Fruit fly (Drosophila melanogaster) whole organism, embryonic: Measurements from ENCODE around the gene trbl.

ENCODE experiments used
- BEAF-32 ChIP-seq: fragments of 200-800 bp; sonication (Bioruptor generic); optimal IDR thresholded peaks from 3 replicates; lab custom pipeline; 2017; ENCODE audit warnings: missing biosample characterization, missing genetic modification characterization, mild to moderate bottlenecking, moderate library complexity, missing genetic modification reagents
- Bgb ChIP-seq: fragments of 200-800 bp; sonication (Bioruptor generic); IDR thresholded peaks from 2 replicates; pipeline ENCODE4 v1.3.6; 2022; ENCODE audit warnings: missing biosample characterization, missing genetic modification characterization; ENCODE audit not compliant: partially characterized antibody
- BtbVII ChIP-seq: fragments of 200-800 bp; sonication (Bioruptor generic); optimal IDR thresholded peaks from 3 replicates; lab custom pipeline; 2017; ENCODE audit warnings: missing biosample characterization, mild to moderate bottlenecking, missing genetic modification characterization
- CG1024 ChIP-seq: fragments of 200-800 bp; sonication (Bioruptor generic); IDR thresholded peaks from 2 replicates; pipeline ENCODE4 v1.3.6; 2022; ENCODE audit warnings: missing biosample characterization, missing genetic modification characterization
- CG10267 ChIP-seq: fragments of 200-800 bp; sonication (Bioruptor generic); optimal IDR thresholded peaks from 2 replicates; lab custom pipeline; 2018; ENCODE audit warnings: missing biosample characterization, mild to moderate bottlenecking, missing genetic modification characterization, moderate library complexity
- CG10565 ChIP-seq: fragments of 200-800 bp; sonication (Bioruptor generic); optimal IDR thresholded peaks from 3 replicates; lab custom pipeline; 2016; ENCODE audit warnings: missing biosample characterization, mild to moderate bottlenecking, missing genetic modification characterization
- CG11398 ChIP-seq: fragments of 200-800 bp; sonication (Bioruptor generic); optimal IDR thresholded peaks from 2 replicates; lab custom pipeline; 2016; ENCODE audit warnings: missing biosample characterization, missing genetic modification characterization
- CG12659 ChIP-seq: fragments of 200-800 bp; sonication (Bioruptor generic); optimal IDR thresholded peaks from 3 replicates; lab custom pipeline; 2017; ENCODE audit warnings: mild to moderate bottlenecking, missing biosample characterization, missing genetic modification reagents, missing genetic modification characterization
- CG13775 ChIP-seq: fragments of 200-800 bp; sonication (Bioruptor generic); optimal IDR thresholded peaks from 3 replicates; lab custom pipeline; 2017; ENCODE audit warnings: missing biosample characterization, mild to moderate bottlenecking, missing genetic modification characterization
- CG16815 ChIP-seq: fragments of 200-800 bp; sonication (Bioruptor generic); optimal IDR thresholded peaks from 3 replicates; lab custom pipeline; 2017; ENCODE audit warnings: missing biosample characterization, mild to moderate bottlenecking, missing genetic modification characterization
- CG17328 ChIP-seq: fragments of 200-800 bp; sonication (Bioruptor generic); IDR thresholded peaks from 2 replicates; pipeline ENCODE4 v1.3.6; 2022; ENCODE audit warnings: missing biosample characterization, missing genetic modification characterization
- CG18764 ChIP-seq: fragments of 200-800 bp; sonication (Bioruptor generic); optimal IDR thresholded peaks from 3 replicates; lab custom pipeline; 2016; ENCODE audit warnings: missing biosample characterization, missing genetic modification characterization
- CG2199 ChIP-seq: fragments of 200-800 bp; sonication (Bioruptor generic); IDR thresholded peaks from 3 replicates; pipeline ENCODE4 v1.3.6; 2022; ENCODE audit warnings: missing biosample characterization, missing genetic modification characterization
- CG30020 ChIP-seq: fragments of 200-800 bp; optimal IDR thresholded peaks from 2 replicates; lab custom pipeline; 2019; ENCODE audit warnings: missing biosample characterization, mild to moderate bottlenecking, missing genetic modification characterization, moderate library complexity
- CG30403 ChIP-seq: fragments of 200-800 bp; sonication (Bioruptor generic); optimal IDR thresholded peaks from 3 replicates; lab custom pipeline; 2016; ENCODE audit warnings: missing biosample characterization, missing genetic modification characterization
- CG4617 ChIP-seq: fragments of 200-800 bp; sonication (Bioruptor generic); optimal IDR thresholded peaks from 3 replicates; lab custom pipeline; 2016; ENCODE audit warnings: missing biosample characterization, missing genetic modification characterization, borderline replicate concordance
- CG5180 ChIP-seq: fragments of 200-800 bp; sonication (Bioruptor generic); optimal IDR thresholded peaks from 3 replicates; lab custom pipeline; 2017; ENCODE audit warnings: missing biosample characterization, missing genetic modification characterization, mild to moderate bottlenecking, moderate library complexity, missing genetic modification reagents
- CG8478 ChIP-seq: fragments of >200 bp; optimal IDR thresholded peaks from 2 replicates; lab custom pipeline; 2018
- CG8924 ChIP-seq: fragments of 200-800 bp; optimal IDR thresholded peaks from 3 replicates; lab custom pipeline; 2019; ENCODE audit warnings: missing biosample characterization, mild to moderate bottlenecking, missing genetic modification characterization, moderate library complexity
- CG8944 ChIP-seq: fragments of 200-800 bp; sonication (Bioruptor generic); optimal IDR thresholded peaks from 3 replicates; lab custom pipeline; 2016; ENCODE audit warnings: missing biosample characterization, missing genetic modification characterization
- CTCF ChIP-seq: fragments of 200-800 bp; sonication (Bioruptor generic); optimal IDR thresholded peaks from 2 replicates; lab custom pipeline; 2017; ENCODE audit warnings: missing biosample characterization, mild to moderate bottlenecking, missing genetic modification characterization, moderate library complexity
- Doc2 ChIP-seq: fragments of 200-800 bp; sonication (Bioruptor generic); IDR thresholded peaks from 2 replicates; pipeline ENCODE4 v1.3.6; 2022; ENCODE audit warnings: missing biosample characterization, missing genetic modification characterization
- Dp ChIP-seq: fragments of 200-800 bp; sonication (Bioruptor generic); optimal IDR thresholded peaks from 2 replicates; lab custom pipeline; 2018; ENCODE audit warnings: missing biosample characterization, mild to moderate bottlenecking, missing genetic modification characterization, moderate library complexity
- GATAe ChIP-seq: fragments of 200-800 bp; sonication (Bioruptor generic); conservative IDR thresholded peaks from 2 replicates; pipeline ENCODE4 v1.3.6; 2022; ENCODE audit warnings: missing biosample characterization, missing genetic modification characterization
- Hmx ChIP-seq: fragments of 200-800 bp; sonication (Bioruptor generic); optimal IDR thresholded peaks from 2 replicates; lab custom pipeline; 2016; ENCODE audit warnings: missing biosample characterization, missing genetic modification characterization
- Lhr ChIP-seq: fragments of 200-800 bp; sonication (Bioruptor generic); optimal IDR thresholded peaks from 3 replicates; lab custom pipeline; 2017; ENCODE audit warnings: mild to moderate bottlenecking, missing biosample characterization, missing genetic modification reagents, missing genetic modification characterization
- NK7.1 ChIP-seq: fragments of 200-800 bp; sonication (Bioruptor generic); optimal IDR thresholded peaks from 3 replicates; lab custom pipeline; 2016; ENCODE audit warnings: missing biosample characterization, missing genetic modification characterization
- PHDP ChIP-seq: fragments of 200-800 bp; sonication (Bioruptor generic); optimal IDR thresholded peaks from 3 replicates; lab custom pipeline; 2018; ENCODE audit warnings: missing biosample characterization, mild to moderate bottlenecking, missing genetic modification characterization, moderate library complexity
- YL-1 ChIP-seq: fragments of 200-800 bp; sonication (Bioruptor generic); optimal IDR thresholded peaks from 3 replicates; lab custom pipeline; 2017; ENCODE audit warnings: missing biosample characterization, mild to moderate bottlenecking, missing genetic modification characterization
- bbx ChIP-seq: fragments of 200-800 bp; sonication (Bioruptor generic); IDR thresholded peaks from 2 replicates; pipeline ENCODE4 v1.3.6; 2022; ENCODE audit warnings: missing biosample characterization, missing genetic modification characterization; ENCODE audit not compliant: partially characterized antibody
- caup ChIP-seq: fragments of 200-800 bp; sonication (Bioruptor generic); optimal IDR thresholded peaks from 3 replicates; lab custom pipeline; 2017; ENCODE audit warnings: missing biosample characterization, mild to moderate bottlenecking, missing genetic modification characterization, moderate library complexity; ENCODE audit not compliant: severe bottlenecking
- crol ChIP-seq: fragments of 200-800 bp; sonication (Bioruptor generic); IDR thresholded peaks from 2 replicates; pipeline ENCODE4 v1.3.6; 2022; ENCODE audit warnings: missing biosample characterization, missing genetic modification characterization
- danr ChIP-seq: fragments of 200-800 bp; sonication (Bioruptor generic); IDR thresholded peaks from 2 replicates; pipeline ENCODE4 v1.3.6; 2022; ENCODE audit warnings: missing biosample characterization, missing genetic modification characterization
- esg ChIP-seq: fragments of 200-800 bp; sonication (Bioruptor generic); conservative IDR thresholded peaks from 2 replicates; pipeline ENCODE4 v1.3.6; 2022; ENCODE audit warnings: missing biosample characterization, missing genetic modification characterization
- fd102C ChIP-seq: fragments of 200-800 bp; sonication (Bioruptor generic); optimal IDR thresholded peaks from 2 replicates; lab custom pipeline; 2018; ENCODE audit warnings: missing biosample characterization, mild to moderate bottlenecking, missing genetic modification characterization, moderate library complexity
- hb ChIP-seq: fragments of 200-800 bp; sonication (Bioruptor generic); IDR thresholded peaks from 3 replicates; pipeline ENCODE4 v1.3.6; 2022; ENCODE audit warnings: missing biosample characterization, missing genetic modification characterization; ENCODE audit not compliant: partially characterized antibody
- hbn ChIP-seq: fragments of 200-800 bp; sonication (Bioruptor generic); IDR thresholded peaks from 2 replicates; pipeline ENCODE4 v1.3.6; 2022; ENCODE audit warnings: missing biosample characterization, missing genetic modification characterization; ENCODE audit not compliant: partially characterized antibody
- knrl ChIP-seq: fragments of 200-800 bp; sonication (Bioruptor generic); IDR thresholded peaks from 3 replicates; pipeline ENCODE4 v1.3.6; 2022; ENCODE audit warnings: missing biosample characterization, missing genetic modification characterization; ENCODE audit not compliant: partially characterized antibody
- nerfin-2 ChIP-seq: fragments of 200-800 bp; sonication (Bioruptor generic); IDR thresholded peaks from 2 replicates; pipeline ENCODE4 v1.3.6; 2022; ENCODE audit warnings: missing biosample characterization, missing genetic modification characterization; ENCODE audit not compliant: partially characterized antibody
- pb ChIP-seq: fragments of 200-800 bp; sonication (Bioruptor generic); optimal IDR thresholded peaks from 3 replicates; lab custom pipeline; 2016; ENCODE audit warnings: missing biosample characterization, missing genetic modification characterization
- row ChIP-seq: fragments of 200-800 bp; sonication (Bioruptor generic); IDR thresholded peaks from 3 replicates; pipeline ENCODE4 v1.3.6; 2022; ENCODE audit warnings: missing biosample characterization, missing genetic modification characterization
- scrt ChIP-seq: fragments of 200-800 bp; sonication (Bioruptor generic); optimal IDR thresholded peaks from 2 replicates; lab custom pipeline; 2018; ENCODE audit warnings: missing biosample characterization, mild to moderate bottlenecking, missing genetic modification characterization, moderate library complexity
- sima ChIP-seq: fragments of 200-800 bp; sonication (Bioruptor generic); optimal IDR thresholded peaks from 2 replicates; lab custom pipeline; 2016; ENCODE audit warnings: missing biosample characterization, missing genetic modification characterization
- sug ChIP-seq: fragments of 200-800 bp; optimal IDR thresholded peaks from 2 replicates; lab custom pipeline; 2019; ENCODE audit warnings: missing biosample characterization, mild to moderate bottlenecking, missing genetic modification characterization, moderate library complexity
- tll ChIP-seq, 2 experiments: fragments of 200-800 bp in 1 of 2; fragments of >200 bp in 1 of 2; sonication (Bioruptor generic) in 1 of 2; optimal IDR thresholded peaks; 2 replicates each; lab custom pipeline; 2017 to 2019; ENCODE audit warnings: missing biosample characterization in 2 of 2, missing genetic modification characterization in 2 of 2, mild to moderate bottlenecking in 1 of 2, moderate library complexity in 1 of 2
- trem ChIP-seq: fragments of 200-800 bp; optimal IDR thresholded peaks from 3 replicates; lab custom pipeline; 2019; ENCODE audit warnings: missing biosample characterization, mild to moderate bottlenecking, missing genetic modification characterization, moderate library complexity
- wor ChIP-seq: fragments of 200-800 bp; sonication (Bioruptor generic); IDR thresholded peaks from 2 replicates; pipeline ENCODE4 v1.3.6; 2022; ENCODE audit warnings: missing biosample characterization, missing genetic modification characterization
- yki ChIP-seq: fragments of >200 bp; optimal IDR thresholded peaks from 3 replicates; lab custom pipeline; 2018
- zen ChIP-seq: fragments of 200-800 bp; sonication (Bioruptor generic); optimal IDR thresholded peaks from 3 replicates; lab custom pipeline; 2018; ENCODE audit warnings: missing biosample characterization, mild to moderate bottlenecking, missing genetic modification characterization, moderate library complexity
- zfh2 ChIP-seq: fragments of 200-800 bp; sonication (Bioruptor generic); optimal IDR thresholded peaks from 2 replicates; lab custom pipeline; 2016; ENCODE audit warnings: missing biosample characterization, missing genetic modification characterization

trbl gene

DNA sequence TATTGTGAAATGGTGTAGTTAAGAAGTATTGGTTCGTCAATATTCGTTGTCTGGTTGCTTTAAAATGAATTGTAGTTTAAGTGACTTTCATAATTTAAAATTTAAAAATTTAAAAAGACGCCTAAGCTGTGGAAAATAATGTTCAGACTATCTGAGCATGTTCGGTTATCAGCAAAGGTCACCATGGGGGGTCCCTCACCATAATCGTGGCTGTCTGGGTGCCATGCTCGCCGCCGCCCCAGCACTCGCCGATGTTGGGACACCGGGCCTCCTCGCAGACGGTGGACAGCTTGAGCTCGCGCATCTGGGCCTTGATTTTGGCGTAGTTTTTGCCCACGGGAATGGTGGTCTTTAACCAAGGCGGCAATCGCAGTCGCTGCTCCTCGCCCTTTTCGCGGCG, 30.2 kb upstream of the trbl start:
- TF ChIP-seq Bgb, result peak; percentile 13
- peak; percentile 99 for TF ChIP-seq sug (tag; lab: Kevin White, UChicago)
- no peak for TF ChIP-seq knrl (GFP tag; lab: Robert Waterston, UW)
- TF ChIP-seq, all 482 proteins: peak for 2

DNA sequence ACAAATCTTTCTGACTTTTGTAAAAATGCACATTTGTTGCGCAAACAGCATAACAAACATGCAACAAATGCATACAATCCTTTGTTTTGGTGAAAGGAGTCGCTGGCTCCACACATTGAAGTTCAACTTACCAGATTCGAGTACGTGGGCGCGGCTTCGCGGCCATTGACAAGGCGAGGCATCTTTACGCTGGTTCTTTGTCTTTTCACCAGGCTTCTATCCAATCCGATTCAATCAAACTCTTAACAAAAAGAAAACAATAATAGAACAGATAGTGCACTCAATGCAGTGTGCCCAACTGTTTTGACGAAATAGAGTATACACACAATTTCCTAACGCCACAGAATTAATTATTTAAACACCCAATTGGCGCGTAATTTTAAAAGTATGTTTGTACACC, 28.8 kb upstream of the trbl start, which contains the start of gene CG5262:
TSS of gene CG5262 (minus strand) at position 294 of the 400 bp plus-strand sequence.
- no peak for TF ChIP-seq CG10565 (GFP tag; lab: Kevin White, UChicago)
- peak; percentile 83 for TF ChIP-seq CG4617 (GFP tag; lab: Kevin White, UChicago)
- no peak for TF ChIP-seq yki (lab: Kevin White, UChicago)
- no peak for TF ChIP-seq CG13775 (GFP tag; lab: Kevin White, UChicago)
- TF ChIP-seq wor (GFP tag; lab: Robert Waterston, UW), result no peak
- no peak for TF ChIP-seq Doc2 (GFP tag; lab: Robert Waterston, UW)
- TF ChIP-seq CG18764, result no peak
- no peak for TF ChIP-seq danr (GFP tag; lab: Robert Waterston, UW)
- TF ChIP-seq bbx (GFP tag; lab: Robert Waterston, UW), result peak; percentile 37
- TF ChIP-seq BEAF-32 (GFP tag; lab: Kevin White, UChicago), result peak; percentile 39
- no peak for TF ChIP-seq CG17328
- TF ChIP-seq Dp (GFP tag; lab: Kevin White, UChicago), result peak; percentile 90
- TF ChIP-seq esg, result no peak
- peak; percentile 44 for TF ChIP-seq CG10267
- TF ChIP-seq CG30403 (GFP tag; lab: Kevin White, UChicago), result no peak
- TF ChIP-seq row (GFP tag; lab: Robert Waterston, UW), result 0 out of 3 replicates have a peak, but pooled peaks have one; percentile 16
- peak; percentile 15; the same call in 1 of the 2 replicates for TF ChIP-seq hbn (GFP tag; lab: Robert Waterston, UW)
- no peak for TF ChIP-seq CG11398 (GFP tag; lab: Kevin White, UChicago)
- TF ChIP-seq CG1024 (GFP tag; lab: Robert Waterston, UW), result no peak
- no peak for TF ChIP-seq nerfin-2
- TF ChIP-seq CG8924 (tag; lab: Kevin White, UChicago), result no peak
- no peak for TF ChIP-seq CG5180 (GFP tag; lab: Kevin White, UChicago)
- no peak for TF ChIP-seq fd102C
- no peak for TF ChIP-seq caup (GFP tag; lab: Kevin White, UChicago)
- no peak for TF ChIP-seq sima
- TF ChIP-seq tll (GFP tag; optimal IDR thresholded peaks at IDR 0.05; lab: Kevin White, UChicago), result no peak
- TF ChIP-seq zfh2 (GFP tag; lab: Kevin White, UChicago), result no peak
- TF ChIP-seq Lhr (GFP tag; lab: Kevin White, UChicago), result no peak
- no peak for TF ChIP-seq CG16815
- no peak for TF ChIP-seq CG30020 (tag; lab: Kevin White, UChicago)
- TF ChIP-seq zen (tag; lab: Kevin White, UChicago), result peak; percentile 19
- peak; percentile 56 for TF ChIP-seq YL-1 (GFP tag; lab: Kevin White, UChicago)
- TF ChIP-seq CG8478 (lab: Kevin White, UChicago), result no peak
- no peak for TF ChIP-seq GATAe (GFP tag; lab: Robert Waterston, UW)
- peak; percentile 48; the same call in 1 of the 3 replicates for TF ChIP-seq CG2199 (GFP tag; lab: Robert Waterston, UW)
- no peak for TF ChIP-seq CG8944
- no peak for TF ChIP-seq Hmx
- peak; percentile 66 for TF ChIP-seq trem (tag; lab: Kevin White, UChicago)
- TF ChIP-seq NK7.1, result no peak
- peak; percentile 31 for TF ChIP-seq CTCF (GFP tag; lab: Kevin White, UChicago)
- TF ChIP-seq BtbVII (GFP tag; lab: Kevin White, UChicago), result no peak
- peak; percentile 21 for TF ChIP-seq CG12659 (GFP tag; lab: Kevin White, UChicago)
- TF ChIP-seq crol (GFP tag; lab: Robert Waterston, UW), result no peak
- no peak for TF ChIP-seq hb (GFP tag; lab: Robert Waterston, UW)
- TF ChIP-seq pb (GFP tag; lab: Kevin White, UChicago), result no peak
- no peak for TF ChIP-seq scrt (GFP tag; lab: Kevin White, UChicago)
- TF ChIP-seq PHDP, result no peak
